Fruit fly (Drosophila melanogaster) whole organism, pupa: ENCODE measurements around the gene CG7702.

ENCODE experiments used
- CG10348 ChIP-seq: fragments of 200-800 bp; sonication (Bioruptor generic); IDR thresholded peaks from 2 replicates; pipeline ENCODE4 v1.3.6; 2022; ENCODE audit warnings: missing biosample characterization, missing genetic modification characterization
- CG12605 ChIP-seq: fragments of 200-800 bp; sonication (Bioruptor generic); IDR thresholded peaks from 2 replicates; pipeline ENCODE4 v1.3.6; 2022; ENCODE audit warnings: missing biosample characterization, missing genetic modification characterization
- CG13204 ChIP-seq: fragments of 200-800 bp; sonication (Bioruptor generic); optimal IDR thresholded peaks from 2 replicates; lab custom pipeline; 2018; ENCODE audit warnings: missing biosample characterization, mild to moderate bottlenecking, missing genetic modification characterization, moderate library complexity
- CG14655 ChIP-seq: fragments of 200-800 bp; sonication (Bioruptor generic); optimal IDR thresholded peaks from 3 replicates; lab custom pipeline; 2017; ENCODE audit warnings: mild to moderate bottlenecking, missing biosample characterization, missing genetic modification reagents, missing genetic modification characterization
- CG15710 ChIP-seq: fragments of 200-800 bp; sonication (Bioruptor generic); optimal IDR thresholded peaks from 2 replicates; lab custom pipeline; 2018; ENCODE audit warnings: missing biosample characterization, mild to moderate bottlenecking, missing genetic modification characterization, moderate library complexity
- CG17806 ChIP-seq: fragments of 200-800 bp; sonication (Bioruptor generic); optimal IDR thresholded peaks from 2 replicates; lab custom pipeline; 2018; ENCODE audit warnings: missing biosample characterization, mild to moderate bottlenecking, missing genetic modification characterization, moderate library complexity
- CG32121 ChIP-seq: fragments of 200-800 bp; sonication (Bioruptor generic); IDR thresholded peaks from 2 replicates; pipeline ENCODE4 v1.3.6; 2022; ENCODE audit warnings: missing biosample characterization, missing genetic modification characterization
- CG34367 ChIP-seq: fragments of 200-800 bp; sonication (Bioruptor generic); optimal IDR thresholded peaks from 2 replicates; lab custom pipeline; 2018; ENCODE audit warnings: missing biosample characterization, mild to moderate bottlenecking, missing genetic modification characterization
- CG4496 ChIP-seq: fragments of 200-800 bp; sonication (Bioruptor generic); IDR thresholded peaks from 3 replicates; pipeline ENCODE4 v1.3.6; 2022; ENCODE audit warnings: missing biosample characterization, missing genetic modification characterization
- CG8159 ChIP-seq: fragments of 200-800 bp; sonication (Bioruptor generic); optimal IDR thresholded peaks from 3 replicates; lab custom pipeline; 2018; ENCODE audit warnings: missing biosample characterization, mild to moderate bottlenecking, missing genetic modification characterization, moderate library complexity
- CG8301 ChIP-seq: fragments of 200-800 bp; sonication (Bioruptor generic); optimal IDR thresholded peaks from 2 replicates; lab custom pipeline; 2018; ENCODE audit warnings: missing biosample characterization, mild to moderate bottlenecking, missing genetic modification characterization
- CG9948 ChIP-seq: fragments of 200-800 bp; sonication (Bioruptor generic); optimal IDR thresholded peaks from 2 replicates; lab custom pipeline; 2018; ENCODE audit warnings: missing biosample characterization, mild to moderate bottlenecking, missing genetic modification characterization, moderate library complexity
- D1 ChIP-seq: fragments of 200-800 bp; sonication (Bioruptor generic); optimal IDR thresholded peaks from 2 replicates; lab custom pipeline; 2018; ENCODE audit warnings: missing biosample characterization, mild to moderate bottlenecking, missing genetic modification characterization, moderate library complexity
- EcR ChIP-seq: fragments of 200-800 bp; sonication (Bioruptor generic); optimal IDR thresholded peaks from 3 replicates; lab custom pipeline; 2019; ENCODE audit warnings: missing biosample characterization, missing genetic modification characterization, mild to moderate bottlenecking, moderate library complexity, missing genetic modification reagents
- Ets98B ChIP-seq: fragments of 200-800 bp; sonication (Bioruptor generic); IDR thresholded peaks from 2 replicates; pipeline ENCODE4 v1.3.6; 2022; ENCODE audit warnings: missing biosample characterization, missing genetic modification characterization
- Pif1A ChIP-seq: fragments of 200-800 bp; sonication (Bioruptor generic); optimal IDR thresholded peaks from 3 replicates; lab custom pipeline; 2016; ENCODE audit warnings: missing biosample characterization, missing genetic modification characterization
- Pif1B ChIP-seq: fragments of 200-800 bp; sonication (Bioruptor generic); optimal IDR thresholded peaks from 3 replicates; lab custom pipeline; 2016; ENCODE audit warnings: missing biosample characterization, missing genetic modification characterization
- Snoo ChIP-seq: fragments of 200-800 bp; sonication (Bioruptor generic); optimal IDR thresholded peaks from 3 replicates; lab custom pipeline; 2017; ENCODE audit warnings: missing biosample characterization, mild to moderate bottlenecking, missing genetic modification characterization, inconsistent platforms
- fd96Ca ChIP-seq: fragments of 200-800 bp; sonication (Bioruptor generic); IDR thresholded peaks from 3 replicates; pipeline ENCODE4 v1.3.6; 2022; ENCODE audit warnings: missing biosample characterization, missing genetic modification characterization
- gl ChIP-seq: fragments of 200-800 bp; sonication (Bioruptor generic); optimal IDR thresholded peaks from 2 replicates; lab custom pipeline; 2018; ENCODE audit warnings: missing biosample characterization, mild to moderate bottlenecking, missing genetic modification characterization
- rn ChIP-seq: fragments of 200-800 bp; sonication (Bioruptor generic); IDR thresholded peaks from 2 replicates; pipeline ENCODE4 v1.3.6; 2022; ENCODE audit warnings: missing biosample characterization, missing genetic modification characterization

Gene CG7702

dm6 chr3R:18680332-18680731, 11.1 kb downstream of the CG7702 start, which contains the start of the genes CG46318 and ChT:
Gene CG46318 (plus strand): TSS chr3R:18680604.
Gene ChT (plus strand): TSS chr3R:18680604.
- TF ChIP-seq CG10348 (GFP tag; lab: Robert Waterston, UW) (no peak), CG8301 (no peak), CG13204 (no peak), CG12605 (GFP tag; lab: Robert Waterston, UW) (no peak), CG15710 (tag; lab: Kevin White, UChicago) (no peak), fd96Ca (GFP tag; lab: Robert Waterston, UW) (no peak), Pif1B (GFP tag; lab: Kevin White, UChicago) (no peak), EcR (GFP tag; lab: Kevin White, UChicago) (no peak), Ets98B (GFP tag; lab: Robert Waterston, UW) (no peak), CG9948 (tag; lab: Kevin White, UChicago) (no peak), CG34367 (tag; lab: Kevin White, UChicago) (no peak)

DNA sequence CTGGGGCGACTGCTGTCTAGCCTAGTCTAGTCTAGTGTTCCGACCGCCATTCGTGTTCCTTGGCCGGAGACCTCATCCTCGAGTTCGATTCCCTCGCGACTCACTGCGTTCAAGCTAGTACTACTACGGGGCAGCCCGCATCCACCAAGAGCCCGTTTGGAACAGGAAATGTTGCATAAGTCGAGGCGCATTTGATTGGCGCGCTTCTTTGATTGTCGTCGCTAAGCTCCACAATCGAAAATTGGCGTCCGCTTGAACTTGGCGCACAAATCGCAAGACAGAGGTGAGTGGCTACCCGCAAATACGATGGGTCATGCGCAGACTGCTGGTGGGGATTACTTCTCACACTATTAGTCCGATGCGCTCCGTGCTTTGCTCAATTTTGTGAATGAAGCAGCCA, 11.9 kb downstream of the CG7702 start:
- TF ChIP-seq Pif1A (no peak), CG32121 (no peak), fd96Ca (GFP tag; lab: Robert Waterston, UW) (no peak), Pif1B (GFP tag; lab: Kevin White, UChicago) (no peak), D1 (tag; lab: Kevin White, UChicago) (no peak), CG13204 (no peak), CG34367 (tag; lab: Kevin White, UChicago) (no peak), CG14655 (GFP tag; lab: Kevin White, UChicago) (no peak), Snoo (tag; lab: Kevin White, UChicago) (no peak), EcR (GFP tag; lab: Kevin White, UChicago) (no peak), CG4496 (no peak), CG15710 (tag; lab: Kevin White, UChicago) (no peak), CG12605 (GFP tag; lab: Robert Waterston, UW) (no peak), rn (no peak), CG8301 (no peak), gl (tag; lab: Kevin White, UChicago) (no peak), CG17806 (tag; lab: Kevin White, UChicago) (no peak), CG9948 (tag; lab: Kevin White, UChicago) (no peak)
- TF ChIP-seq, all 21 proteins: peak for 0

- TF ChIP-seq Snoo (tag; lab: Kevin White, UChicago) (no peak), CG32121 (no peak), CG17806 (tag; lab: Kevin White, UChicago) (no peak), D1 (tag; lab: Kevin White, UChicago) (no peak), CG12605 (GFP tag; lab: Robert Waterston, UW) (no peak), CG13204 (no peak), Pif1A (no peak), Ets98B (GFP tag; lab: Robert Waterston, UW) (no peak), Pif1B (GFP tag; lab: Kevin White, UChicago) (no peak), CG10348 (GFP tag; lab: Robert Waterston, UW) (no peak), CG9948 (tag; lab: Kevin White, UChicago) (no peak), CG8159 (tag; lab: Kevin White, UChicago) (no peak), EcR (GFP tag; lab: Kevin White, UChicago) (no peak), CG8301 (no peak), rn (no peak), CG15710 (tag; lab: Kevin White, UChicago) (no peak), fd96Ca (GFP tag; lab: Robert Waterston, UW) (no peak), CG14655 (GFP tag; lab: Kevin White, UChicago) (no peak), CG4496 (no peak)
Observed at dm6 chr3R:18692619-18693018, 23.4 kb downstream of the CG7702 start, which contains the start of gene Muc91C. Gene Muc91C (minus strand): TSS chr3R:18692719.

dm6 chr3R:18693611-18694010, 24.4 kb downstream of the CG7702 start, which contains the start of gene CG14300:
Gene CG14300 (minus strand): TSS chr3R:18693711.
- TF ChIP-seq CG32121 (no peak), Pif1B (GFP tag; lab: Kevin White, UChicago) (no peak), CG14655 (GFP tag; lab: Kevin White, UChicago) (no peak), D1 (tag; lab: Kevin White, UChicago) (no peak), EcR (GFP tag; lab: Kevin White, UChicago) (no peak), Pif1A (no peak), CG10348 (GFP tag; lab: Robert Waterston, UW) (no peak), CG8301 (no peak), CG13204 (no peak), CG17806 (tag; lab: Kevin White, UChicago) (no peak)
- TF ChIP-seq, all 21 proteins: peak for 0

dm6 chr3R:18694952-18695351, 25.8 kb downstream of the CG7702 start, which contains the start of gene CG34282:
Gene CG34282 (plus strand): TSS chr3R:18695252.
- TF ChIP-seq CG8301 (no peak), fd96Ca (GFP tag; lab: Robert Waterston, UW) (no peak), CG13204 (no peak), CG17806 (tag; lab: Kevin White, UChicago) (no peak), Snoo (tag; lab: Kevin White, UChicago) (no peak), CG12605 (GFP tag; lab: Robert Waterston, UW) (no peak), CG9948 (tag; lab: Kevin White, UChicago) (no peak), CG34367 (tag; lab: Kevin White, UChicago) (no peak), CG14655 (GFP tag; lab: Kevin White, UChicago) (no peak), rn (no peak), CG15710 (tag; lab: Kevin White, UChicago) (no peak), CG4496 (no peak), CG8159 (tag; lab: Kevin White, UChicago) (no peak), EcR (GFP tag; lab: Kevin White, UChicago) (no peak), Ets98B (GFP tag; lab: Robert Waterston, UW) (no peak), Pif1B (GFP tag; lab: Kevin White, UChicago) (no peak), CG32121 (no peak), Pif1A (no peak), D1 (tag; lab: Kevin White, UChicago) (no peak)
